Worm (Caenorhabditis elegans) whole organism, young adult: ENCODE measurements around the gene npax-2.

Experiments
- B0336.3 ChIP-seq: fragments of 200-800 bp; sonication (Bioruptor generic); IDR thresholded peaks from 2 replicates; pipeline ENCODE4 v1.3.6; 2022; ENCODE audit warnings: missing genetic modification characterization, missing compliant biosample characterization
- F22D6.2 ChIP-seq: sonication (generic microtip); optimal IDR thresholded peaks from 2 replicates; lab custom pipeline; 2016; ENCODE audit warnings: mild to moderate bottlenecking, missing genetic modification characterization, missing compliant biosample characterization
- Y53F4B.3 ChIP-seq: fragments of 200-800 bp; sonication (Bioruptor generic); IDR thresholded peaks from 2 replicates; pipeline ENCODE4 v1.3.6; 2022; ENCODE audit warnings: missing genetic modification reagents, missing genetic modification characterization, missing compliant biosample characterization
- ZK185.1 ChIP-seq: sonication (generic microtip); optimal IDR thresholded peaks from 2 replicates; lab custom pipeline; 2016; ENCODE audit warnings: mild to moderate bottlenecking, missing genetic modification characterization, missing compliant biosample characterization; ENCODE audit not compliant: poor library complexity, severe bottlenecking
- bed-1 ChIP-seq: fragments of 200-800 bp; sonication (Bioruptor generic); IDR thresholded peaks from 2 replicates; pipeline ENCODE4 v1.3.6; 2022; ENCODE audit warnings: missing genetic modification reagents, missing genetic modification characterization, missing compliant biosample characterization
- bed-2 ChIP-seq: fragments of 200-800 bp; sonication (Bioruptor generic); IDR thresholded peaks from 2 replicates; pipeline ENCODE4 v1.3.6; 2022; ENCODE audit warnings: missing genetic modification reagents, missing genetic modification characterization, missing compliant biosample characterization
- ceh-91 ChIP-seq: fragments of 200-800 bp; sonication (Bioruptor generic); IDR thresholded peaks from 2 replicates; pipeline ENCODE4 v1.3.6; 2022; ENCODE audit warnings: missing genetic modification reagents, missing genetic modification characterization, missing compliant biosample characterization
- ekl-4 ChIP-seq: fragments of 200-800 bp; sonication (Bioruptor generic); IDR thresholded peaks from 2 replicates; pipeline ENCODE4 v1.3.6; 2022; ENCODE audit warnings: missing genetic modification reagents, missing genetic modification characterization, missing compliant biosample characterization
- lin-26 ChIP-seq: fragments of 200-800 bp; sonication (Bioruptor generic); IDR thresholded peaks from 2 replicates; pipeline ENCODE4 v1.3.6; 2022; ENCODE audit warnings: missing genetic modification reagents, missing genetic modification characterization, missing compliant biosample characterization
- mes-4 ChIP-seq: sonication (generic microtip); optimal IDR thresholded peaks from 2 replicates; lab custom pipeline; 2016; ENCODE audit warnings: missing genotype, missing genetic modification characterization, missing compliant biosample characterization
- pha-4 ChIP-seq: fragments of 150-350 bp; sonication (generic microtip); optimal IDR thresholded peaks from 2 replicates; lab custom pipeline; 2014; ENCODE audit warnings: missing biosample characterization, missing genetic modification reagents, missing genetic modification characterization
- ztf-18 ChIP-seq: sonication (generic microtip); optimal IDR thresholded peaks from 2 replicates; lab custom pipeline; 2016; ENCODE audit warnings: missing genotype, mild to moderate bottlenecking, missing genetic modification characterization, missing compliant biosample characterization
- ztf-26 ChIP-seq: sonication (generic microtip); optimal IDR thresholded peaks from 2 replicates; lab custom pipeline; 2017; ENCODE audit warnings: missing genetic modification characterization, missing compliant biosample characterization
- ztf-3 ChIP-seq: fragments of 200-800 bp; sonication (Bioruptor generic); optimal IDR thresholded peaks from 2 replicates; lab custom pipeline; 2018; ENCODE audit warnings: mild to moderate bottlenecking, missing genetic modification characterization, missing compliant biosample characterization

npax-2 gene

ce11 chrX:2099002-2099401, 50.9 kb downstream of the npax-2 start:
- no peak for TF ChIP-seq ztf-3 (GFP tag; lab: Kevin White, UChicago)
- TF ChIP-seq ekl-4 (GFP tag; lab: Robert Waterston, UW) = no peak
- no peak for TF ChIP-seq lin-26 (GFP tag; lab: Robert Waterston, UW)
- TF ChIP-seq ztf-18 (tag; lab: Kevin White, UChicago) = no peak
- no peak for TF ChIP-seq F22D6.2
- TF ChIP-seq bed-1 (GFP tag; lab: Robert Waterston, UW) = no peak
- TF ChIP-seq ceh-91 (GFP tag; lab: Robert Waterston, UW) = no peak
- TF ChIP-seq Y53F4B.3 (GFP tag; lab: Robert Waterston, UW) = no peak
- no peak for TF ChIP-seq mes-4 (tag; lab: Kevin White, UChicago)
- TF ChIP-seq bed-2 = no peak
- TF ChIP-seq ztf-26 (tag; lab: Kevin White, UChicago) = no peak
- TF ChIP-seq B0336.3 (GFP tag; lab: Robert Waterston, UW) = no peak
- TF ChIP-seq pha-4 (tag; lab: Kevin White, UChicago) = no peak
- TF ChIP-seq ZK185.1 (tag; lab: Kevin White, UChicago) = no peak
